Worm (Caenorhabditis elegans) whole organism, midembryonic: ENCODE measurements around the gene C04A11.5.

Source experiments
- ref-1 ChIP-seq: fragments of 200-800 bp; sonication (Bioruptor generic); conservative IDR thresholded peaks from 2 replicates; pipeline ENCODE4 v1.3.6; 2022; ENCODE audit warnings: missing genetic modification reagents, missing genetic modification characterization, missing compliant biosample characterization
- tab-1 ChIP-seq: fragments of 200-800 bp; sonication (Bioruptor generic); IDR thresholded peaks from 2 replicates; pipeline ENCODE4 v1.3.6; 2022; ENCODE audit warnings: missing genetic modification characterization, missing compliant biosample characterization
- ztf-23 ChIP-seq: fragments of 200-800 bp; sonication (Bioruptor generic); IDR thresholded peaks from 2 replicates; pipeline ENCODE4 v1.3.6; 2022; ENCODE audit warnings: missing genetic modification reagents, missing genetic modification characterization, missing compliant biosample characterization

DNA sequence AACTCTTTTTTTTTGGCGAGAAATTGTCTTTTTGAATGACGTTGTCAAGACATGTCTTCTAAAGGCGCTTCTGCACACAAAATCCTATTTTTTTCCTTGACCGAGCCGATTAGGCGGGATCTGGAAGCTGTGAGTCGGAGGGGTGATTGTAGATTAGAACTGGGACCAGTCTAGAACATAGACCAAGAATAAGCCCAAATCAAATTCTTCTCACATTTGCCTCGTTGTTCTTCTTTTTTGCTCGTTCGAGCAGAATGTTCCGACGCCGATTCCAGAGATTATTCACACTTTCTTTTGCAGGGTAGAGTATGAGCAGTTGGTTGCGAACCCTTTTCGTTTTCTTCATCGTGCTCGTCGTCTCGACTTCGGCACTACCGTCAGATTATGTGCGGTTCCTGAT lies 45.8 kb upstream of the C04A11.5 start, which contains the start of gene nlp-53:
- TF ChIP-seq tab-1 (GFP tag; lab: Robert Waterston, UW), result no peak
- TF ChIP-seq ztf-23 (GFP tag; lab: Robert Waterston, UW), result no peak
- no peak for TF ChIP-seq ref-1 (GFP tag; lab: Robert Waterston, UW)
